In the genomic region with DNA sequence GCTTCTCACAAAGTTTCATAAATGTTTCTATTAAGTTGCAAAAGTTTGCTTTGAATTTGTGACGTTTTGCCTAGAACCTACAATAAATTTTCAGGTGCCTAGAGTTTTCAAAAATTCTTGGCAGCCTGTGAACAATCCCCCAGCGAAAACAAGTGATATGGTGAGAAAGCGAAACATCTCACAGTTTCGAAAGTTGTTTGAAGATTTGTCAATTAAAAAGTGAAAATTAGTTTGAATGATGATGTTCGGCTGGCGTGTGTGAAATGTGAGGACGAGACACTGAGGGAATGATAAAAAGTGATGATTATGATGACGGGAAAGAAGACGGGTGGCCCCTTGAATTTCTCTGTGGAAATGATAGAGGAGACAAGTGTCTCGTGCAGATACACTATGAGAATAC, we compare ENCODE assay signal across 3 worm cellular contexts.
TF ChIP-seq lines count a peak whose summit lies in the region.

No protein-coding gene starts in this region.

TF ChIP-seq in whole organism, L1 larva, 84 proteins besides CTCF, POLR2A, EP300 and RAD21:
- TF ChIP-seq ama-1 (optimal IDR thresholded peaks at IDR 0.05; lab: Kevin White, UChicago), result no peak
- TF ChIP-seq irx-1 (tag; optimal IDR thresholded peaks at IDR 0.05; lab: Kevin White, UChicago), result no peak
- peak in 1 of 6 experiments; percentile 11 for TF ChIP-seq elt-3 (tag; optimal IDR thresholded peaks at IDR 0.05; lab: Kevin White, UChicago)
- peak; percentile 78 for TF ChIP-seq blmp-1 (tag; optimal IDR thresholded peaks at IDR 0.05; lab: Kevin White, UChicago)
- TF ChIP-seq unc-86 (tag; optimal IDR thresholded peaks at IDR 0.05; lab: Kevin White, UChicago), result no peak

TF ChIP-seq in whole organism, L2 larva, 48 proteins besides CTCF, POLR2A, EP300 and RAD21:
- TF ChIP-seq mbf-1 (tag; optimal IDR thresholded peaks at IDR 0.05; lab: Kevin White, UChicago) (no peak), blmp-1 (tag; optimal IDR thresholded peaks at IDR 0.05; lab: Kevin White, UChicago; ENCODE audit: insufficient read depth) (peak; percentile 10)

TF ChIP-seq in whole organism, L4 larva, 104 proteins besides CTCF, POLR2A, EP300 and RAD21:
- TF ChIP-seq hlh-30 (tag; optimal IDR thresholded peaks at IDR 0.05; lab: Kevin White, UChicago; ENCODE audit: insufficient read depth) (peak; percentile 47), nhr-237 (tag; optimal IDR thresholded peaks at IDR 0.05; lab: Kevin White, UChicago) (no peak), unc-62 (GFP tag; optimal IDR thresholded peaks at IDR 0.05 in 1 of 2; lab: Kevin White, UChicago) (peak in 1 of 2 experiments; percentile 58), unc-62 (tag; optimal IDR thresholded peaks at IDR 0.05; lab: Kevin White, UChicago) (no peak), vab-7 (GFP tag; IDR thresholded peaks at IDR 0.05; lab: Robert Waterston, UW) (no peak), zfp-3 (GFP tag; conservative IDR thresholded peaks at IDR 0.05; lab: Robert Waterston, UW) (no peak), aha-1 (tag; lab: Kevin White, UChicago) (peak; percentile 50)
